Fruit fly (Drosophila melanogaster) whole organism, embryonic: ENCODE measurements around the gene Cyp309a1.

ENCODE experiments used
- CG43689 ChIP-seq: fragments of 200-800 bp; sonication (Bioruptor generic); IDR thresholded peaks from 2 replicates; pipeline ENCODE4 v1.3.6; 2022; ENCODE audit warnings: missing biosample characterization, missing genetic modification characterization
- CkIIα-i1 ChIP-seq: fragments of 200-800 bp; sonication (Bioruptor generic); IDR thresholded peaks from 2 replicates; pipeline ENCODE4 v1.3.6; 2022; ENCODE audit warnings: missing biosample characterization, missing genetic modification characterization
- Meics ChIP-seq: fragments of 200-800 bp; sonication (Bioruptor generic); optimal IDR thresholded peaks from 2 replicates; lab custom pipeline; 2017; ENCODE audit warnings: missing biosample characterization, mild to moderate bottlenecking, missing genetic modification characterization
- Xrp1 ChIP-seq: fragments of 200-800 bp; sonication (Bioruptor generic); IDR thresholded peaks from 2 replicates; pipeline ENCODE4 v1.3.6; 2022; ENCODE audit warnings: missing biosample characterization, missing genetic modification characterization
- br ChIP-seq: fragments of >200 bp; optimal IDR thresholded peaks from 2 replicates; lab custom pipeline; 2017
- chm ChIP-seq: fragments of 200-800 bp; sonication (Bioruptor generic); IDR thresholded peaks from 2 replicates; pipeline ENCODE4 v1.3.6; 2022; ENCODE audit warnings: missing biosample characterization, missing genetic modification characterization
- jumu ChIP-seq: fragments of 200-800 bp; sonication (Bioruptor generic); optimal IDR thresholded peaks from 3 replicates; lab custom pipeline; 2016; ENCODE audit warnings: missing biosample characterization, missing genetic modification characterization
- sisA ChIP-seq: fragments of 200-800 bp; sonication (Bioruptor generic); IDR thresholded peaks from 2 replicates; pipeline ENCODE4 v1.3.6; 2022; ENCODE audit warnings: missing biosample characterization, missing genetic modification characterization
- usp ChIP-seq: fragments of >200 bp; optimal IDR thresholded peaks from 2 replicates; lab custom pipeline; 2017; ENCODE audit warnings: missing biosample characterization, missing genetic modification characterization
- vvl ChIP-seq: fragments of 200-800 bp; sonication (Bioruptor generic); IDR thresholded peaks from 2 replicates; pipeline ENCODE4 v1.3.6; 2022; ENCODE audit warnings: missing biosample characterization, missing genetic modification characterization

- no peak for TF ChIP-seq vvl (GFP tag; lab: Robert Waterston, UW)
- no peak for TF ChIP-seq CG43689 (GFP tag; lab: Robert Waterston, UW)
- TF ChIP-seq Meics (GFP tag; lab: Kevin White, UChicago): no peak
- TF ChIP-seq chm: no peak
- no peak for TF ChIP-seq Xrp1 (GFP tag; lab: Robert Waterston, UW)
- TF ChIP-seq usp: no peak
- TF ChIP-seq CkIIα-i1 (GFP tag; lab: Robert Waterston, UW): no peak
- no peak for TF ChIP-seq br
- no peak for TF ChIP-seq sisA
- no peak for TF ChIP-seq jumu (GFP tag; lab: Kevin White, UChicago)
Measured at dm6 chr2L:2584461-2585056, 19.9 kb upstream of the Cyp309a1 start.
